Fruit fly (Drosophila melanogaster) whole organism, embryonic: Measurements from ENCODE around the gene CG8312.

Experiments used
- Abd-B ChIP-seq: fragments of 200-800 bp; sonication (Bioruptor generic); optimal IDR thresholded peaks from 2 replicates; lab custom pipeline; 2018; ENCODE audit warnings: missing biosample characterization, mild to moderate bottlenecking, missing genetic modification characterization, moderate library complexity
- Atf3 ChIP-seq: fragments of 200-800 bp; sonication (Bioruptor generic); optimal IDR thresholded peaks from 3 replicates; lab custom pipeline; 2016; ENCODE audit warnings: missing biosample characterization, missing genetic modification characterization
- Bdp1 ChIP-seq: fragments of 200-800 bp; sonication (Bioruptor generic); optimal IDR thresholded peaks from 3 replicates; lab custom pipeline; 2016; ENCODE audit warnings: missing biosample characterization, missing genetic modification characterization
- CG12071 ChIP-seq: fragments of 200-800 bp; sonication (Bioruptor generic); optimal IDR thresholded peaks from 3 replicates; lab custom pipeline; 2018; ENCODE audit warnings: missing biosample characterization, mild to moderate bottlenecking, missing genetic modification characterization
- CG13296 ChIP-seq: fragments of 200-800 bp; sonication (Bioruptor generic); optimal IDR thresholded peaks from 3 replicates; lab custom pipeline; 2018; ENCODE audit warnings: missing biosample characterization, mild to moderate bottlenecking, missing genetic modification characterization
- CG17328 ChIP-seq: fragments of 200-800 bp; sonication (Bioruptor generic); IDR thresholded peaks from 2 replicates; pipeline ENCODE4 v1.3.6; 2022; ENCODE audit warnings: missing biosample characterization, missing genetic modification characterization
- CG2202 ChIP-seq: fragments of 200-800 bp; sonication (Bioruptor generic); optimal IDR thresholded peaks from 2 replicates; lab custom pipeline; 2018; ENCODE audit warnings: missing biosample characterization, mild to moderate bottlenecking, missing genetic modification characterization
- CG2678 ChIP-seq: fragments of 200-800 bp; sonication (Bioruptor generic); optimal IDR thresholded peaks from 3 replicates; lab custom pipeline; 2019; ENCODE audit warnings: missing biosample characterization, mild to moderate bottlenecking, missing genetic modification characterization, moderate library complexity
- CG30020 ChIP-seq: fragments of 200-800 bp; optimal IDR thresholded peaks from 2 replicates; lab custom pipeline; 2019; ENCODE audit warnings: missing biosample characterization, mild to moderate bottlenecking, missing genetic modification characterization, moderate library complexity
- CG32532 ChIP-seq: fragments of 200-800 bp; sonication (Bioruptor generic); IDR thresholded peaks from 2 replicates; pipeline ENCODE4 v1.3.6; 2022; ENCODE audit warnings: missing biosample characterization, missing genetic modification characterization
- CG33557 ChIP-seq: fragments of 200-800 bp; sonication (Bioruptor generic); optimal IDR thresholded peaks from 2 replicates; lab custom pipeline; 2019; ENCODE audit warnings: missing biosample characterization, mild to moderate bottlenecking, missing genetic modification characterization, moderate library complexity
- CG4617 ChIP-seq: fragments of 200-800 bp; sonication (Bioruptor generic); optimal IDR thresholded peaks from 3 replicates; lab custom pipeline; 2016; ENCODE audit warnings: missing biosample characterization, missing genetic modification characterization, borderline replicate concordance
- CG6813 ChIP-seq: fragments of 200-800 bp; sonication (Bioruptor generic); optimal IDR thresholded peaks from 2 replicates; lab custom pipeline; 2017; ENCODE audit warnings: missing biosample characterization, missing genetic modification characterization, mild to moderate bottlenecking, moderate library complexity, missing genetic modification reagents
- CoRest ChIP-seq: fragments of 200-800 bp; sonication (Bioruptor generic); optimal IDR thresholded peaks from 3 replicates; lab custom pipeline; 2018; ENCODE audit warnings: missing biosample characterization, mild to moderate bottlenecking, missing genetic modification characterization, moderate library complexity
- Dad ChIP-seq: fragments of 200-800 bp; sonication (Bioruptor generic); optimal IDR thresholded peaks from 3 replicates; lab custom pipeline; 2016; ENCODE audit warnings: missing biosample characterization, missing genetic modification characterization
- H15 ChIP-seq: fragments of 200-800 bp; sonication (Bioruptor generic); IDR thresholded peaks from 3 replicates; pipeline ENCODE4 v1.3.6; 2022; ENCODE audit warnings: missing biosample characterization, missing genetic modification characterization
- HLHmδ ChIP-seq: fragments of 200-800 bp; sonication (Bioruptor generic); optimal IDR thresholded peaks from 2 replicates; lab custom pipeline; 2018; ENCODE audit warnings: missing biosample characterization, mild to moderate bottlenecking, missing genetic modification characterization, moderate library complexity
- Lhr ChIP-seq: fragments of 200-800 bp; sonication (Bioruptor generic); optimal IDR thresholded peaks from 3 replicates; lab custom pipeline; 2017; ENCODE audit warnings: mild to moderate bottlenecking, missing biosample characterization, missing genetic modification reagents, missing genetic modification characterization
- Myb ChIP-seq: fragments of 200-800 bp; sonication (Bioruptor generic); optimal IDR thresholded peaks from 2 replicates; lab custom pipeline; 2016; ENCODE audit warnings: missing biosample characterization, missing genetic modification characterization
- Nf-YB ChIP-seq: fragments of 200-800 bp; sonication (Bioruptor generic); optimal IDR thresholded peaks from 3 replicates; lab custom pipeline; 2019; ENCODE audit warnings: missing biosample characterization, mild to moderate bottlenecking, missing genetic modification characterization, moderate library complexity
- Oaz ChIP-seq: fragments of 200-800 bp; sonication (Bioruptor generic); IDR thresholded peaks from 2 replicates; pipeline ENCODE4 v1.3.6; 2022; ENCODE audit warnings: missing biosample characterization, missing genetic modification characterization
- Oli ChIP-seq: fragments of 200-800 bp; sonication (Bioruptor generic); optimal IDR thresholded peaks from 2 replicates; lab custom pipeline; 2018; ENCODE audit warnings: missing biosample characterization, mild to moderate bottlenecking, missing genetic modification characterization, moderate library complexity
- Xbp1 ChIP-seq: fragments of 200-800 bp; sonication (Bioruptor generic); optimal IDR thresholded peaks from 3 replicates; lab custom pipeline; 2016; ENCODE audit warnings: missing biosample characterization, mild to moderate bottlenecking, missing genetic modification characterization
- al ChIP-seq: fragments of 200-800 bp; sonication (Bioruptor generic); IDR thresholded peaks from 2 replicates; pipeline ENCODE4 v1.3.6; 2022; ENCODE audit warnings: missing biosample characterization, missing genetic modification characterization
- ato ChIP-seq: fragments of 200-800 bp; sonication (Bioruptor generic); IDR thresholded peaks from 2 replicates; pipeline ENCODE4 v1.3.6; 2022; ENCODE audit warnings: missing biosample characterization, missing genetic modification characterization; ENCODE audit not compliant: partially characterized antibody
- bbx ChIP-seq: fragments of 200-800 bp; sonication (Bioruptor generic); IDR thresholded peaks from 2 replicates; pipeline ENCODE4 v1.3.6; 2022; ENCODE audit warnings: missing biosample characterization, missing genetic modification characterization; ENCODE audit not compliant: partially characterized antibody
- chm ChIP-seq: fragments of 200-800 bp; sonication (Bioruptor generic); IDR thresholded peaks from 2 replicates; pipeline ENCODE4 v1.3.6; 2022; ENCODE audit warnings: missing biosample characterization, missing genetic modification characterization
- dysf ChIP-seq: fragments of 200-800 bp; sonication (Bioruptor generic); IDR thresholded peaks from 3 replicates; pipeline ENCODE4 v1.3.6; 2022; ENCODE audit warnings: missing biosample characterization, missing genetic modification characterization
- eyg ChIP-seq: fragments of 200-800 bp; sonication (Bioruptor generic); optimal IDR thresholded peaks from 3 replicates; lab custom pipeline; 2016; ENCODE audit warnings: missing biosample characterization, missing genetic modification characterization
- fu2 ChIP-seq: fragments of 200-800 bp; sonication (Bioruptor generic); optimal IDR thresholded peaks from 2 replicates; lab custom pipeline; 2016; ENCODE audit warnings: missing biosample characterization, missing genetic modification characterization
- insv ChIP-seq, 2 experiments: fragments of 200-800 bp; sonication (Bioruptor generic); optimal IDR thresholded peaks; 3 replicates each; lab custom pipeline; 2016 to 2018; ENCODE audit warnings: missing biosample characterization in 2 of 2, missing genetic modification characterization in 2 of 2
- lbe ChIP-seq: fragments of 200-800 bp; sonication (Bioruptor generic); optimal IDR thresholded peaks from 2 replicates; lab custom pipeline; 2016; ENCODE audit warnings: missing biosample characterization, mild to moderate bottlenecking, missing genetic modification characterization
- mirr ChIP-seq: fragments of 200-800 bp; sonication (Bioruptor generic); optimal IDR thresholded peaks from 3 replicates; lab custom pipeline; 2018; ENCODE audit warnings: missing biosample characterization, mild to moderate bottlenecking, missing genetic modification characterization
- mld ChIP-seq: fragments of 200-800 bp; sonication (Bioruptor generic); IDR thresholded peaks from 3 replicates; pipeline ENCODE4 v1.3.6; 2022; ENCODE audit warnings: missing biosample characterization, missing genetic modification characterization; ENCODE audit not compliant: partially characterized antibody
- org-1 ChIP-seq: fragments of 200-800 bp; sonication (Bioruptor generic); optimal IDR thresholded peaks from 2 replicates; lab custom pipeline; 2017; ENCODE audit warnings: missing biosample characterization, missing genetic modification characterization
- prd ChIP-seq, 3 experiments: fragments of >200 bp in 2 of 3; fragments of 200-800 bp in 1 of 3; sonication (Bioruptor generic) in 1 of 3; optimal IDR thresholded peaks in 2 of 3; IDR thresholded peaks in 1 of 3; 2 replicates in 2 of 3; 3 replicates in 1 of 3; pipeline versions ENCODE4 v1.3.6 to Lab custom; 2017 to 2022; ENCODE audit warnings: missing biosample characterization in 1 of 3, missing genetic modification characterization in 1 of 3
- pzg ChIP-seq: fragments of 200-800 bp; sonication (Bioruptor generic); optimal IDR thresholded peaks from 3 replicates; lab custom pipeline; 2018; ENCODE audit warnings: missing biosample characterization, mild to moderate bottlenecking, missing genetic modification characterization, moderate library complexity
- row ChIP-seq: fragments of 200-800 bp; sonication (Bioruptor generic); IDR thresholded peaks from 3 replicates; pipeline ENCODE4 v1.3.6; 2022; ENCODE audit warnings: missing biosample characterization, missing genetic modification characterization
- sd ChIP-seq: fragments of 200-800 bp; sonication (Bioruptor generic); optimal IDR thresholded peaks from 3 replicates; lab custom pipeline; 2018; ENCODE audit warnings: missing biosample characterization, mild to moderate bottlenecking, missing genetic modification characterization, moderate library complexity
- sqz ChIP-seq: fragments of 200-800 bp; sonication (Bioruptor generic); optimal IDR thresholded peaks from 3 replicates; lab custom pipeline; 2018; ENCODE audit warnings: missing biosample characterization, mild to moderate bottlenecking, missing genetic modification characterization
- tup ChIP-seq: fragments of 200-800 bp; sonication (Bioruptor generic); optimal IDR thresholded peaks from 2 replicates; lab custom pipeline; 2016; ENCODE audit warnings: missing biosample characterization, mild to moderate bottlenecking, missing genetic modification characterization, moderate library complexity
- wor ChIP-seq: fragments of 200-800 bp; sonication (Bioruptor generic); IDR thresholded peaks from 2 replicates; pipeline ENCODE4 v1.3.6; 2022; ENCODE audit warnings: missing biosample characterization, missing genetic modification characterization
- z ChIP-seq: fragments of 200-800 bp; sonication (Bioruptor generic); IDR thresholded peaks from 3 replicates; pipeline ENCODE4 v1.3.6; 2022; ENCODE audit warnings: missing biosample characterization, missing genetic modification characterization

The CG8312 gene

dm6 chr3R:9573812-9574587, 17.1 kb upstream of the CG8312 start, which contains the start of gene CG9399 (continued):
- TF ChIP-seq Myb (GFP tag; lab: Kevin White, UChicago) = peak; percentile 67
- peak; percentile 90 for TF ChIP-seq org-1 (GFP tag; lab: Kevin White, UChicago)
- TF ChIP-seq Abd-B (GFP tag; lab: Kevin White, UChicago) = peak; percentile 94
- TF ChIP-seq CG2678 (tag; lab: Kevin White, UChicago) = peak; percentile 96
- no peak for TF ChIP-seq prd (optimal IDR thresholded peaks at IDR 0.05; lab: Kevin White, UChicago)
- TF ChIP-seq prd (GFP tag; IDR thresholded peaks at IDR 0.05; lab: Robert Waterston, UW) = peak; percentile 99
- peak; percentile 59 for TF ChIP-seq pzg
- peak; percentile 95 for TF ChIP-seq CG2202 (tag; lab: Kevin White, UChicago)
- no peak for TF ChIP-seq ato (GFP tag; lab: Robert Waterston, UW)
- peak; percentile 92 for TF ChIP-seq Atf3 (GFP tag; lab: Kevin White, UChicago)
- peak; percentile 98 for TF ChIP-seq row (GFP tag; lab: Robert Waterston, UW)
- TF ChIP-seq bbx (GFP tag; lab: Robert Waterston, UW) = peak; percentile 44
- peak; percentile 98 for TF ChIP-seq CG17328
- no peak for TF ChIP-seq mld (GFP tag; lab: Robert Waterston, UW)
- TF ChIP-seq lbe (GFP tag; lab: Kevin White, UChicago) = peak; percentile 95
- peak; percentile 76 for TF ChIP-seq eyg (GFP tag; lab: Kevin White, UChicago)
- TF ChIP-seq dysf = peak; percentile 98
- peak; percentile 87 for TF ChIP-seq CG12071 (GFP tag; lab: Kevin White, UChicago)
- peak; percentile 93 for TF ChIP-seq sqz (GFP tag; lab: Kevin White, UChicago)
- peak; percentile 85 for TF ChIP-seq CG30020 (tag; lab: Kevin White, UChicago)
- TF ChIP-seq CG4617 (GFP tag; lab: Kevin White, UChicago) = peak; percentile 97
- TF ChIP-seq sd (tag; lab: Kevin White, UChicago) = peak; percentile 84
- TF ChIP-seq wor (GFP tag; lab: Robert Waterston, UW) = peak; percentile 98
- TF ChIP-seq insv (GFP tag; optimal IDR thresholded peaks at IDR 0.05; lab: Kevin White, UChicago) = peak in 1 of 2 experiments; percentile 78
- peak; percentile 92 for TF ChIP-seq Dad (GFP tag; lab: Kevin White, UChicago)
- peak; percentile 73 for TF ChIP-seq z (GFP tag; lab: Robert Waterston, UW)
- peak; percentile 95 for TF ChIP-seq Oaz (GFP tag; lab: Robert Waterston, UW)
- TF ChIP-seq fu2 (GFP tag; lab: Kevin White, UChicago) = peak; percentile 92
- peak; percentile 96 for TF ChIP-seq tup (GFP tag; lab: Kevin White, UChicago)
- peak; percentile 79 for TF ChIP-seq mirr (GFP tag; lab: Kevin White, UChicago)
- peak; percentile 98 for TF ChIP-seq chm
- no peak for TF ChIP-seq HLHmδ
- TF ChIP-seq CG32532 (GFP tag; lab: Robert Waterston, UW) = peak; percentile 96
- TF ChIP-seq al (GFP tag; lab: Robert Waterston, UW) = peak; percentile 95
- TF ChIP-seq CG33557 (GFP tag; lab: Kevin White, UChicago) = peak; percentile 93
- TF ChIP-seq Oli (tag; lab: Kevin White, UChicago) = peak; percentile 97
- peak; percentile 93 for TF ChIP-seq CG13296 (GFP tag; lab: Kevin White, UChicago)
- peak; percentile 94 for TF ChIP-seq CG6813 (GFP tag; lab: Kevin White, UChicago)
- TF ChIP-seq CoRest = peak; percentile 98
- peak; percentile 90 for TF ChIP-seq Bdp1 (GFP tag; lab: Kevin White, UChicago)
- peak; percentile 86 for TF ChIP-seq Nf-YB
- peak; percentile 96 for TF ChIP-seq Lhr (GFP tag; lab: Kevin White, UChicago)
- peak; percentile 99 for TF ChIP-seq Xbp1 (GFP tag; lab: Kevin White, UChicago)
- TF ChIP-seq H15 (GFP tag; lab: Robert Waterston, UW) = peak; percentile 99
